Worm (Caenorhabditis elegans): Measurements from ENCODE around the gene vps-33.1.

DNA sequence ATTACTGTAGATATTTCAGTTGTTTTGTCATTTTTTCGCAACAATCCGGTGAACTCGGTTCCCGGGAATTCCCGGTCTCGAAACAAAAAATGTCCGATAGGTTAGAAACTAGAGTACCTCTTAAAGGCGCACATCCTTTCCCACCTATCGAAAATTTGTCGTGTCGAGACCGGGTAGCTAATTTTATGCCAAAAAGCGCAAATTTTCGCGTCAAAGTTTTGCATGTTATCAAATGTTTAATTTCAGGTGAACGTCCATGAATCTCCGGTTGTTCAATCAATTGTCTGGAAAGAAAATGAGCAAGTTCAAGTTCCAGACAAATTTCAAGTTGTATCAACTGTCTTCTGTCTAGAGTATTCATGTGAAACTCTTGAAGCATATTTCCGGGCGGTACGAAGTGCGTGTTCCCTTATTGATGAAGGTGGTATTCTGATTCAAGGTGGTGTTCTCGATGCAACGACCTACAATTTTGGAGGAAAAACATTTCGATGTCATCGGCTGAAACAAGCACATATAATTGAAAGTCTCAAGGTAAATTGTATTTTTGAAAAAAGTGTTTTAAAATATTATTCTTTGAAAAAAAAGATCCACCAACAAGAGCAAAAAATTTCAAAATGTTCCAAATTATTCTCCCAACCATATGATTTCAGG is 15.0 kb upstream of the vps-33.1 start:
- TF ChIP-seq ztf-11 (tag; optimal IDR thresholded peaks at IDR 0.05) (no peak), unc-62 (GFP tag; optimal IDR thresholded peaks at IDR 0.05) (no peak), fos-1 (tag; optimal IDR thresholded peaks at IDR 0.05) (no peak), nhr-6 (tag; optimal IDR thresholded peaks at IDR 0.05) (no peak), nhr-10 (tag; optimal IDR thresholded peaks at IDR 0.05) (no peak), F13H6.1 (tag; optimal IDR thresholded peaks at IDR 0.05) (peak; percentile 9)

Measured in whole organism, L2 larva.